Fruit fly (Drosophila melanogaster): ENCODE data around the gene CG6567.

DNA sequence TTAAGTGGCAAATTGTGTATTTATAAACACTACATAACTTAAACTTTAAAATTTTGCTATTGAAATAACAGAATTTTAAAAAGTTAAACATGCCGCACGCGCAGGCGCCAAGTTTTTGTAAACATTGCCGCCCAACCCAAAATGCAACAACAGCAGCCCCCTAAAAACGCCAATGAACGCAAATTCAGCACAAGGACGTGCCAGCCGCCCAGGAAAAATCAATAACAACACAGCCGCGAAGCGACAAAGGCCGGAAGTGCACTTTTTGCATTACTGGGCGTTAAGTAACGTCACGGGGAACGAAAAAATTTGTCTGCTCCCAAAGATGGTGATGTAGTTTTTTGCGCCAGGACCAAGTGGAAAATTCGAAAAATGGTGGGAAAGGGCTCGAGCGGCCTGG is 18.6 kb upstream of the CG6567 start, which contains the start of gene CG4596:
- TF ChIP-seq CG8478 (optimal IDR thresholded peaks at IDR 0.05) (no peak), CTCF (optimal IDR thresholded peaks at IDR 0.05) (no peak)
